Worm (Caenorhabditis elegans) whole organism, midembryonic: ENCODE data around the gene K10D11.7.

Experiments
- T22C8.4 ChIP-seq: fragments of 200-800 bp; sonication (Bioruptor generic); IDR thresholded peaks from 2 replicates; pipeline ENCODE4 v1.3.6; 2022; ENCODE audit warnings: missing genetic modification characterization, missing compliant biosample characterization
- cog-1 ChIP-seq: sonication (generic microtip); optimal IDR thresholded peaks from 2 replicates; lab custom pipeline; 2016; ENCODE audit warnings: missing genetic modification characterization, missing compliant biosample characterization
- flt-1 ChIP-seq: fragments of 200-800 bp; sonication (Bioruptor generic); IDR thresholded peaks from 2 replicates; pipeline ENCODE4 v1.3.6; 2022; ENCODE audit warnings: missing genetic modification characterization, missing compliant biosample characterization
- klf-2 ChIP-seq: fragments of 200-800 bp; sonication (Bioruptor generic); conservative IDR thresholded peaks from 2 replicates; pipeline ENCODE4 v1.3.6; 2022; ENCODE audit warnings: missing genetic modification reagents, missing genetic modification characterization, missing compliant biosample characterization
- med-1 ChIP-seq: sonication (generic microtip); optimal IDR thresholded peaks from 2 replicates; lab custom pipeline; 2017; ENCODE audit warnings: missing genetic modification characterization, mild to moderate bottlenecking, missing compliant biosample characterization, antibody characterized with exemption, missing genetic modification reagents; ENCODE audit not compliant: insufficient read depth
- ref-1 ChIP-seq: fragments of 200-800 bp; sonication (Bioruptor generic); conservative IDR thresholded peaks from 2 replicates; pipeline ENCODE4 v1.3.6; 2022; ENCODE audit warnings: missing genetic modification reagents, missing genetic modification characterization, missing compliant biosample characterization
- tab-1 ChIP-seq: fragments of 200-800 bp; sonication (Bioruptor generic); IDR thresholded peaks from 2 replicates; pipeline ENCODE4 v1.3.6; 2022; ENCODE audit warnings: missing genetic modification characterization, missing compliant biosample characterization
- ztf-23 ChIP-seq: fragments of 200-800 bp; sonication (Bioruptor generic); IDR thresholded peaks from 2 replicates; pipeline ENCODE4 v1.3.6; 2022; ENCODE audit warnings: missing genetic modification reagents, missing genetic modification characterization, missing compliant biosample characterization
- ztf-29 ChIP-seq: fragments of 200-800 bp; sonication (Bioruptor generic); IDR thresholded peaks from 2 replicates; pipeline ENCODE4 v1.3.6; 2022; ENCODE audit warnings: missing genetic modification reagents, missing genetic modification characterization, missing compliant biosample characterization

K10D11.7 gene

ce11 chrIV:13030467-13031299 lies 34.9 kb upstream of the K10D11.7 start:
- no peak; the same call in 1 of the 2 replicates for TF ChIP-seq klf-2 (GFP tag; lab: Robert Waterston, UW)
- TF ChIP-seq cog-1 (tag; lab: Kevin White, UChicago) = peak; percentile 20
- no peak for TF ChIP-seq T22C8.4 (GFP tag; lab: Robert Waterston, UW)
- no peak for TF ChIP-seq ztf-23 (GFP tag; lab: Robert Waterston, UW)
- TF ChIP-seq tab-1 (GFP tag; lab: Robert Waterston, UW) = 0 out of 2 replicates have a peak, but pooled peaks have one; percentile 63

- TF ChIP-seq tab-1 (GFP tag; lab: Robert Waterston, UW) (0 out of 2 replicates have a peak, but pooled peaks have one; percentile 49), flt-1 (GFP tag; lab: Robert Waterston, UW) (0 out of 2 replicates have a peak, but pooled peaks have one; percentile 3), cog-1 (tag; lab: Kevin White, UChicago) (peak; percentile 46), med-1 (GFP tag; lab: Kevin White, UChicago) (no peak), ref-1 (GFP tag; lab: Robert Waterston, UW) (no peak)
These were observed 34.1 kb upstream of the K10D11.7 start for ce11 chrIV:13029674-13030466.

- no peak for TF ChIP-seq klf-2 (GFP tag; lab: Robert Waterston, UW)
- no peak for TF ChIP-seq tab-1 (GFP tag; lab: Robert Waterston, UW)
- TF ChIP-seq ztf-23 (GFP tag; lab: Robert Waterston, UW) = no peak
These were observed 33.2 kb upstream of the K10D11.7 start for ce11 chrIV:13028746-13029673.

- TF ChIP-seq flt-1 (GFP tag; lab: Robert Waterston, UW) (no peak), cog-1 (tag; lab: Kevin White, UChicago) (peak; percentile 6)
These were observed 32.2 kb upstream of the K10D11.7 start for ce11 chrIV:13027801-13028641.

DNA sequence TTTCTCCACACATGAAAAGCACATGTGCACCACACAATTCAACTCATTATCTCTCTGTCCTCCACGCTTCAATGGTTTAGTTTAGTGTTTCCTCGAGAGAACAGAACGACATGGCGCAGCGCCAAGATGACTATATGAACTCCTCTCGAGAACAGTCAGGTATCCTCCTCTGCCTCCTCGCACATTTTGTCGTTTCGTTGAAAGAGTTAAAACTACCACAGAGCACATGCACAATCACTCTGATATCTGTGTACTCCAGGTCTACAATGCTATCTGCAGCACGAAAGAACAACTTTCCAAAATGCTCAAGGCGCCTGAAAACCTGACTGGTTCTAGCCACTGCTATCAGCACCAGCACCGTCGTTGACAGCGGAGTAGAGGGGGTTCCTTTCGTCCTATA lies 31.0 kb upstream of the K10D11.7 start:
- TF ChIP-seq ztf-23 (GFP tag; lab: Robert Waterston, UW) = no peak
- TF ChIP-seq med-1 (GFP tag; lab: Kevin White, UChicago) = no peak
- no peak for TF ChIP-seq tab-1 (GFP tag; lab: Robert Waterston, UW)
- TF ChIP-seq klf-2 (GFP tag; lab: Robert Waterston, UW) = no peak
- no peak for TF ChIP-seq flt-1 (GFP tag; lab: Robert Waterston, UW)
- no peak for TF ChIP-seq cog-1 (tag; lab: Kevin White, UChicago)
- TF ChIP-seq ztf-29 (GFP tag; lab: Robert Waterston, UW) = no peak
- no peak for TF ChIP-seq T22C8.4 (GFP tag; lab: Robert Waterston, UW)
- no peak for TF ChIP-seq ref-1 (GFP tag; lab: Robert Waterston, UW)

- no peak for TF ChIP-seq klf-2 (GFP tag; lab: Robert Waterston, UW)
- no peak for TF ChIP-seq cog-1 (tag; lab: Kevin White, UChicago)
- TF ChIP-seq ztf-23 (GFP tag; lab: Robert Waterston, UW) = no peak
- TF ChIP-seq flt-1 (GFP tag; lab: Robert Waterston, UW) = no peak
- no peak for TF ChIP-seq ref-1 (GFP tag; lab: Robert Waterston, UW)
- no peak for TF ChIP-seq ztf-29 (GFP tag; lab: Robert Waterston, UW)
- no peak for TF ChIP-seq med-1 (GFP tag; lab: Kevin White, UChicago)
- TF ChIP-seq tab-1 (GFP tag; lab: Robert Waterston, UW) = no peak
- no peak for TF ChIP-seq T22C8.4 (GFP tag; lab: Robert Waterston, UW)
These were observed 30.1 kb upstream of the K10D11.7 start for ce11 chrIV:13025853-13026343.

DNA sequence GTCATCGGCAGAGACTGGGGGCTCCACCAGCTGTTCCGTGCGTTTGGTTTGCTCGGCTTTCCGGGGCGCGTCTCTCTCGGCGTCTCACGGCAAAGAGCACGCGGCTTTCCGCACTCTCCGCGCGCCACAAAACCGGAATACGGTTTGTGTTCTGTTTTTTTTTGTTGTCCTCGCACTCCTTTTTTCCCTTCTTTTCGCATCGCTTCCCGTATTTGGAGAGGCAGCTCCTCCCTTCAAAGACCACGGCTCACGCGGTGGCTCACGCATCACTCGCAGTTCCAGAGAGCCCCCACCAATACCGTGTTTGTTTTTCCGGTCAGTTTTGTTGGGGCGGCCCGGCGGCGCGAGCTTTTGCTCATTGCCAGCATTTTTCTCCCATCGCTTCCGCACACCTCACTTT lies 27.1 kb upstream of the K10D11.7 start:
- TF ChIP-seq ref-1 (GFP tag; lab: Robert Waterston, UW) = no peak
- TF ChIP-seq ztf-23 (GFP tag; lab: Robert Waterston, UW) = 0 out of 2 replicates have a peak, but pooled peaks have one; percentile 21

ce11 chrIV:13021006-13021405 lies 25.2 kb upstream of the K10D11.7 start:
- TF ChIP-seq klf-2 (GFP tag; lab: Robert Waterston, UW) = no peak
- no peak for TF ChIP-seq flt-1 (GFP tag; lab: Robert Waterston, UW)
- TF ChIP-seq med-1 (GFP tag; lab: Kevin White, UChicago) = no peak
- no peak for TF ChIP-seq ztf-23 (GFP tag; lab: Robert Waterston, UW)
- TF ChIP-seq ztf-29 (GFP tag; lab: Robert Waterston, UW) = no peak
- no peak for TF ChIP-seq cog-1 (tag; lab: Kevin White, UChicago)
- no peak for TF ChIP-seq T22C8.4 (GFP tag; lab: Robert Waterston, UW)
- TF ChIP-seq ref-1 (GFP tag; lab: Robert Waterston, UW) = no peak
- TF ChIP-seq tab-1 (GFP tag; lab: Robert Waterston, UW) = no peak
